Fruit fly (Drosophila melanogaster): ENCODE data around the gene Pdss2.

Pdss2 gene

dm6 chr3L:21056792-21057567, 29.3 kb downstream of the Pdss2 start (continued):
- TF ChIP-seq prd (optimal IDR thresholded peaks at IDR 0.05) (no peak), prd (GFP tag; IDR thresholded peaks at IDR 0.05) (peak; percentile 27; the same call in 1 of the 3 replicates), toy (GFP tag; IDR thresholded peaks at IDR 0.05) (no peak), ash1 (GFP tag; optimal IDR thresholded peaks at IDR 0.05) (no peak), CG12769 (tag; optimal IDR thresholded peaks at IDR 0.05) (peak; percentile 80), maf-S (GFP tag; optimal IDR thresholded peaks at IDR 0.05) (no peak), Rx (GFP tag; IDR thresholded peaks at IDR 0.05) (0 out of 2 replicates have a peak, but pooled peaks have one; percentile 2), CG5953 (GFP tag; IDR thresholded peaks at IDR 0.05) (no peak), CG18764 (GFP tag; optimal IDR thresholded peaks at IDR 0.05) (no peak), tll (GFP tag; optimal IDR thresholded peaks at IDR 0.05) (no peak), CG42726 (GFP tag; IDR thresholded peaks at IDR 0.05; ENCODE audit: partially characterized antibody) (no peak), pum (GFP tag; optimal IDR thresholded peaks at IDR 0.05) (peak; percentile 2), lov (optimal IDR thresholded peaks at IDR 0.05) (no peak), lov (GFP tag; IDR thresholded peaks at IDR 0.05) (no peak), luna (GFP tag; optimal IDR thresholded peaks at IDR 0.05) (no peak), Kr (GFP tag; optimal IDR thresholded peaks at IDR 0.05) (no peak), jing (GFP tag; optimal IDR thresholded peaks at IDR 0.05) (no peak), Hmr (GFP tag; optimal IDR thresholded peaks at IDR 0.05) (no peak), CG8359 (GFP tag; optimal IDR thresholded peaks at IDR 0.05; ENCODE audit: borderline replicate concordance) (no peak), CG14965 (GFP tag; optimal IDR thresholded peaks at IDR 0.05; ENCODE audit: borderline replicate concordance) (no peak), Dbx (GFP tag; IDR thresholded peaks at IDR 0.05) (peak; percentile 48; the same call in 1 of the 3 replicates), CG18476 (GFP tag; optimal IDR thresholded peaks at IDR 0.05) (no peak), phol (tag; optimal IDR thresholded peaks at IDR 0.05) (peak; percentile 36), wdn (GFP tag; IDR thresholded peaks at IDR 0.05) (no peak), Awh (GFP tag; IDR thresholded peaks at IDR 0.05) (no peak), fd64A (GFP tag; optimal IDR thresholded peaks at IDR 0.05) (no peak), CG10462 (GFP tag; optimal IDR thresholded peaks at IDR 0.05) (no peak), CG6254 (GFP tag; optimal IDR thresholded peaks at IDR 0.05) (no peak), CG7987 (GFP tag; optimal IDR thresholded peaks at IDR 0.05) (no peak), Ets65A (GFP tag) (peak; percentile 20), CG12744 (GFP tag; optimal IDR thresholded peaks at IDR 0.05) (no peak), nau (GFP tag; optimal IDR thresholded peaks at IDR 0.05) (no peak), CG17829 (tag; optimal IDR thresholded peaks at IDR 0.05) (no peak), gsb (GFP tag; IDR thresholded peaks at IDR 0.05) (no peak), HmgD (GFP tag; optimal IDR thresholded peaks at IDR 0.05) (no peak), row (GFP tag; IDR thresholded peaks at IDR 0.05) (peak; percentile 60; the same call in 2 of the 3 replicates), Fer3 (tag; optimal IDR thresholded peaks at IDR 0.05) (peak; percentile 8), Nf-YC (tag; optimal IDR thresholded peaks at IDR 0.05) (no peak), Oli (tag; optimal IDR thresholded peaks at IDR 0.05) (peak; percentile 50), PHDP (tag; optimal IDR thresholded peaks at IDR 0.05) (no peak), yki (optimal IDR thresholded peaks at IDR 0.05) (no peak), CG7928 (GFP tag; optimal IDR thresholded peaks at IDR 0.05) (no peak), CG13287 (GFP tag; IDR thresholded peaks at IDR 0.05; ENCODE audit: partially characterized antibody) (peak; percentile 17; the same call in 1 of the 2 replicates), CG14050 (GFP tag; IDR thresholded peaks at IDR 0.05) (no peak), lola (GFP tag; optimal IDR thresholded peaks at IDR 0.05) (no peak), mld (GFP tag; IDR thresholded peaks at IDR 0.05; ENCODE audit: partially characterized antibody) (no peak), Ravus (GFP tag; IDR thresholded peaks at IDR 0.05) (no peak), Dll (GFP tag; IDR thresholded peaks at IDR 0.05; ENCODE audit: partially characterized antibody) (no peak; the same call in 3 of the 4 replicates), dpn (GFP tag; optimal IDR thresholded peaks at IDR 0.05) (peak in 1 of 2 experiments; percentile 11)
